Fruit fly (Drosophila melanogaster) whole organism, prepupa: Measurements from ENCODE around the gene CG31855.
A peak's percentile ranks its signal among the peaks of the same experiment; 100 is the strongest.

Experiments
- CG10631 ChIP-seq: fragments of 200-800 bp; sonication (Bioruptor generic); optimal IDR thresholded peaks from 2 replicates; lab custom pipeline; 2016; ENCODE audit warnings: missing biosample characterization, missing genetic modification characterization
- CG10669 ChIP-seq: fragments of 200-800 bp; sonication (Bioruptor generic); optimal IDR thresholded peaks from 3 replicates; lab custom pipeline; 2018; ENCODE audit warnings: missing biosample characterization, mild to moderate bottlenecking, missing genetic modification characterization, moderate library complexity
- CG11294 ChIP-seq: fragments of 200-800 bp; sonication (Bioruptor generic); IDR thresholded peaks from 2 replicates; pipeline ENCODE4 v1.3.6; 2022; ENCODE audit warnings: missing biosample characterization, missing genetic modification characterization
- CG11762 ChIP-seq: fragments of 200-800 bp; sonication (Bioruptor generic); optimal IDR thresholded peaks from 3 replicates; lab custom pipeline; 2016; ENCODE audit warnings: missing biosample characterization, missing genetic modification characterization; ENCODE audit not compliant: insufficient read depth
- CG15336 ChIP-seq: fragments of 200-800 bp; sonication (Bioruptor generic); IDR thresholded peaks from 2 replicates; pipeline ENCODE4 v1.3.6; 2022; ENCODE audit warnings: missing biosample characterization, missing genetic modification characterization
- CG16779 ChIP-seq: fragments of 200-800 bp; sonication (Bioruptor generic); optimal IDR thresholded peaks from 3 replicates; lab custom pipeline; 2017; ENCODE audit warnings: missing biosample characterization, mild to moderate bottlenecking, missing genetic modification characterization
- CG3032 ChIP-seq: fragments of 200-800 bp; optimal IDR thresholded peaks from 2 replicates; lab custom pipeline; 2019; ENCODE audit warnings: missing biosample characterization, mild to moderate bottlenecking, missing genetic modification characterization, moderate library complexity
- CG31627 ChIP-seq: fragments of 200-800 bp; sonication (Bioruptor generic); optimal IDR thresholded peaks from 3 replicates; lab custom pipeline; 2016; ENCODE audit warnings: missing biosample characterization, missing genetic modification characterization
- CG34406 ChIP-seq: fragments of 200-800 bp; sonication (Bioruptor generic); optimal IDR thresholded peaks from 3 replicates; lab custom pipeline; 2016; ENCODE audit warnings: missing biosample characterization, missing genetic modification characterization
- CG4318 ChIP-seq: fragments of 200-800 bp; sonication (Bioruptor generic); optimal IDR thresholded peaks from 3 replicates; lab custom pipeline; 2017; ENCODE audit warnings: missing biosample characterization, mild to moderate bottlenecking, missing genetic modification characterization
- CG6276 ChIP-seq: fragments of 200-800 bp; sonication (Bioruptor generic); optimal IDR thresholded peaks from 2 replicates; lab custom pipeline; 2017; ENCODE audit warnings: missing biosample characterization, mild to moderate bottlenecking, missing genetic modification characterization
- CG6792 ChIP-seq: fragments of 200-800 bp; sonication (Bioruptor generic); optimal IDR thresholded peaks from 3 replicates; lab custom pipeline; 2016; ENCODE audit warnings: missing biosample characterization, missing genetic modification characterization
- CG6808 ChIP-seq: fragments of 200-800 bp; sonication (Bioruptor generic); optimal IDR thresholded peaks from 3 replicates; lab custom pipeline; 2017; ENCODE audit warnings: missing biosample characterization, missing genetic modification characterization, mild to moderate bottlenecking, moderate library complexity, missing genetic modification reagents
- CG7368 ChIP-seq: fragments of 200-800 bp; sonication (Bioruptor generic); optimal IDR thresholded peaks from 3 replicates; lab custom pipeline; 2016; ENCODE audit warnings: missing biosample characterization, missing genetic modification characterization
- CG8119 ChIP-seq: fragments of 200-800 bp; sonication (Bioruptor generic); IDR thresholded peaks from 3 replicates; pipeline ENCODE4 v1.3.6; 2022; ENCODE audit warnings: missing biosample characterization, missing genetic modification characterization
- CG8319 ChIP-seq: fragments of 200-800 bp; sonication (Bioruptor generic); optimal IDR thresholded peaks from 3 replicates; lab custom pipeline; 2016; ENCODE audit warnings: missing biosample characterization, missing genetic modification characterization
- CG8632 ChIP-seq: fragments of 200-800 bp; sonication (Bioruptor generic); optimal IDR thresholded peaks from 3 replicates; lab custom pipeline; 2016; ENCODE audit warnings: missing biosample characterization, missing genetic modification characterization
- Ets21C ChIP-seq: fragments of 200-800 bp; sonication (Bioruptor generic); optimal IDR thresholded peaks from 3 replicates; lab custom pipeline; 2016; ENCODE audit warnings: missing biosample characterization, missing genetic modification characterization
- Ets96B ChIP-seq: fragments of 200-800 bp; optimal IDR thresholded peaks from 2 replicates; lab custom pipeline; 2019; ENCODE audit warnings: missing biosample characterization, mild to moderate bottlenecking, missing genetic modification characterization, moderate library complexity
- Hr38 ChIP-seq: sonication (Bioruptor generic); optimal IDR thresholded peaks from 2 replicates; lab custom pipeline; 2016; ENCODE audit warnings: missing biosample characterization, missing genetic modification characterization
- Hr39 ChIP-seq: fragments of 200-800 bp; sonication (Bioruptor generic); optimal IDR thresholded peaks from 2 replicates; lab custom pipeline; 2016; ENCODE audit warnings: missing biosample characterization, missing genetic modification characterization
- Hr4 ChIP-seq: fragments of 200-800 bp; sonication (Bioruptor generic); optimal IDR thresholded peaks from 3 replicates; lab custom pipeline; 2016; ENCODE audit warnings: missing biosample characterization, missing genetic modification characterization
- Lpt ChIP-seq: fragments of 200-800 bp; sonication (Bioruptor generic); optimal IDR thresholded peaks from 3 replicates; lab custom pipeline; 2016; ENCODE audit warnings: missing biosample characterization, missing genetic modification characterization
- Met ChIP-seq: fragments of 200-800 bp; sonication (Bioruptor generic); optimal IDR thresholded peaks from 3 replicates; lab custom pipeline; 2016; ENCODE audit warnings: missing biosample characterization, missing genetic modification characterization
- Sox14 ChIP-seq: fragments of 200-800 bp; sonication (Bioruptor generic); optimal IDR thresholded peaks from 3 replicates; lab custom pipeline; 2016; ENCODE audit warnings: missing biosample characterization, missing genetic modification characterization
- Sox15 ChIP-seq: fragments of 200-800 bp; sonication (Bioruptor generic); optimal IDR thresholded peaks from 3 replicates; lab custom pipeline; 2016; ENCODE audit warnings: missing biosample characterization, missing genetic modification characterization
- achi ChIP-seq: fragments of 200-800 bp; sonication (Bioruptor generic); optimal IDR thresholded peaks from 3 replicates; lab custom pipeline; 2016; ENCODE audit warnings: missing biosample characterization, missing genetic modification characterization
- dac ChIP-seq: fragments of 200-800 bp; sonication (Bioruptor generic); optimal IDR thresholded peaks from 2 replicates; lab custom pipeline; 2017; ENCODE audit warnings: missing biosample characterization, mild to moderate bottlenecking, missing genetic modification characterization
- dsx ChIP-seq: fragments of 200-800 bp; optimal IDR thresholded peaks from 3 replicates; lab custom pipeline; 2019; ENCODE audit warnings: missing biosample characterization, mild to moderate bottlenecking, missing genetic modification characterization, moderate library complexity; ENCODE audit not compliant: poor library complexity, severe bottlenecking
- eg ChIP-seq: fragments of 200-800 bp; sonication (Bioruptor generic); IDR thresholded peaks from 3 replicates; pipeline ENCODE4 v1.3.6; 2022; ENCODE audit warnings: missing biosample characterization, missing genetic modification characterization
- fd59A ChIP-seq: fragments of 200-800 bp; sonication (Bioruptor generic); optimal IDR thresholded peaks from 2 replicates; lab custom pipeline; 2017; ENCODE audit warnings: missing biosample characterization, mild to moderate bottlenecking, missing genetic modification characterization, missing genetic modification reagents
- fkh ChIP-seq: fragments of 200-800 bp; sonication (Bioruptor generic); optimal IDR thresholded peaks from 3 replicates; lab custom pipeline; 2017; ENCODE audit warnings: missing biosample characterization, mild to moderate bottlenecking, missing genetic modification characterization, moderate library complexity
- lz ChIP-seq: fragments of 200-800 bp; sonication (Bioruptor generic); optimal IDR thresholded peaks from 3 replicates; lab custom pipeline; 2016; ENCODE audit warnings: missing biosample characterization, missing genetic modification characterization
- pdm3 ChIP-seq: fragments of 200-800 bp; sonication (Bioruptor generic); optimal IDR thresholded peaks from 3 replicates; lab custom pipeline; 2016; ENCODE audit warnings: missing biosample characterization, missing genetic modification characterization
- salr ChIP-seq, 2 experiments: fragments of 200-800 bp; sonication (Bioruptor generic); optimal IDR thresholded peaks; 3 replicates each; lab custom pipeline; 2016 to 2018; ENCODE audit warnings: missing biosample characterization in 2 of 2, missing genetic modification characterization in 2 of 2, mild to moderate bottlenecking in 1 of 2
- svp ChIP-seq: fragments of 200-800 bp; sonication (Bioruptor generic); peaks from one replicate; lab custom pipeline; 2016; ENCODE audit warnings: missing biosample characterization, missing genetic modification characterization
- topi ChIP-seq: fragments of 200-800 bp; sonication (Bioruptor generic); optimal IDR thresholded peaks from 3 replicates; lab custom pipeline; 2016; ENCODE audit warnings: missing biosample characterization, missing genetic modification characterization

Gene CG31855

DNA sequence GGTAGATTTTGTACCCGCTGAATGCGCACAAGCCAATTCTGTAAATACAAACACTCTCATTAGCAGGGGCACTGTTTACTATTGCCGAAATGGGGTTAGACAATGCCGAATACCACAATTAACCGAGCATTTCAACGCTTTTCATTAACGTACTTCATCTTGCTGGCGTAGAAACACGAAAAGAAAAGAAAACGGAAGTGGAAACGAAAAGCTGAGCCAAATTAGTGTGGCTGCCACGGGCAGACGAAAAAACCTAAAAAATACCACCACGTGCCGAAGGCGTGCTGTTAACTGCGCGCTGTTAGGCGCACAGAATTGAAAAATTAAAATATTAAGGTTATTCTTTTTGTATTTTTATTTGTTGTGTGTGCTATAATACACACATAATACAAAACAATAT is 25.9 kb downstream of the CG31855 start, which contains the start of gene RpL24 (continued):
- TF ChIP-seq Sox15 (GFP tag; lab: Kevin White, UChicago), result peak; percentile 1
- TF ChIP-seq CG10631, result no peak
- TF ChIP-seq achi (GFP tag; lab: Kevin White, UChicago), result peak; percentile 83
- TF ChIP-seq Ets96B (tag; lab: Kevin White, UChicago), result peak; percentile 56
- peak; percentile 73 for TF ChIP-seq CG8319 (GFP tag; lab: Kevin White, UChicago)
- no peak for TF ChIP-seq CG15336 (GFP tag; lab: Robert Waterston, UW)
- peak; percentile 76 for TF ChIP-seq CG11762 (GFP tag; lab: Kevin White, UChicago)
- TF ChIP-seq fd59A (GFP tag; lab: Kevin White, UChicago), result peak; percentile 61
- TF ChIP-seq CG34406 (GFP tag; lab: Kevin White, UChicago), result peak; percentile 86
- peak; percentile 72 for TF ChIP-seq Sox14 (GFP tag; lab: Kevin White, UChicago)
- no peak for TF ChIP-seq Hr38 (GFP tag; lab: Kevin White, UChicago)
- peak; percentile 58 for TF ChIP-seq CG6276 (GFP tag; lab: Kevin White, UChicago)
- peak; percentile 79 for TF ChIP-seq CG31627 (GFP tag; lab: Kevin White, UChicago)
- peak; percentile 65 for TF ChIP-seq CG3032 (tag; lab: Kevin White, UChicago)
- TF ChIP-seq Hr39 (GFP tag; lab: Kevin White, UChicago), result peak; percentile 73
- TF ChIP-seq lz (GFP tag; lab: Kevin White, UChicago), result peak; percentile 90
- TF ChIP-seq CG7368 (GFP tag; lab: Kevin White, UChicago), result peak; percentile 91
- peak; percentile 78 for TF ChIP-seq CG6792 (GFP tag; lab: Kevin White, UChicago)
- TF ChIP-seq dac (GFP tag; lab: Kevin White, UChicago), result peak; percentile 75
- peak; percentile 18; the same call in 1 of the 2 replicates for TF ChIP-seq CG11294 (GFP tag; lab: Robert Waterston, UW)
- TF ChIP-seq, all 60 proteins: peak for 50

DNA sequence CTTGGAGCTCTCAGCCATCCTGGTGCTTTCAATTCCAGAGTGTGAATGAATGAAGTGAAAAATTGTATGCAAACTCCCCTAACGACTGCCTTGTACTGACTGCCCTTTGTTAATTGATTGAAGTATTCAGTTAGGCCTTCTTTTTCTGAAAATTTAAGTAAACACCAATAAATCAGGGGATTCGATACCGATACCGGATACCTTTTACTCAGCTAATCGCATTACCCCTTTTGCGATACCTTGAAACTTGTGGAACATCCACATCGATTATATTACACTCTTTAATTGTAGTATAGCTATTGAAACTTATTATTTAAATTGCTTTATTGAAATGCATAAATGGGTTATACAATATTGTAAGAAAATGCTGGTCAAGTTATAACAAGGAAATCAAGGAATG is 27.1 kb downstream of the CG31855 start, which contains the start of gene CG16957:
TSS of gene CG16957 (minus strand) at position 101 of the 400 bp plus-strand sequence.
- TF ChIP-seq topi (GFP tag; lab: Kevin White, UChicago), result no peak
- no peak for TF ChIP-seq CG31627 (GFP tag; lab: Kevin White, UChicago)
- TF ChIP-seq CG4318 (GFP tag; lab: Kevin White, UChicago), result no peak
- no peak for TF ChIP-seq Lpt (GFP tag; lab: Kevin White, UChicago)
- TF ChIP-seq Met (GFP tag; lab: Kevin White, UChicago), result no peak
- TF ChIP-seq Hr38 (GFP tag; lab: Kevin White, UChicago), result no peak
- no peak for TF ChIP-seq CG6276 (GFP tag; lab: Kevin White, UChicago)
- no peak for TF ChIP-seq CG8632 (GFP tag; lab: Kevin White, UChicago)
- no peak for TF ChIP-seq Ets96B (tag; lab: Kevin White, UChicago)
- TF ChIP-seq fkh (GFP tag; lab: Kevin White, UChicago), result no peak
- no peak for TF ChIP-seq dsx
- TF ChIP-seq eg (GFP tag; lab: Robert Waterston, UW), result no peak
- TF ChIP-seq Hr4, result no peak
- no peak for TF ChIP-seq dac (GFP tag; lab: Kevin White, UChicago)
- no peak for TF ChIP-seq pdm3
- no peak for TF ChIP-seq CG10669

- TF ChIP-seq CG8119 (no peak), Ets96B (tag; lab: Kevin White, UChicago) (no peak), svp (no peak), lz (GFP tag; lab: Kevin White, UChicago) (no peak), salr (GFP tag; optimal IDR thresholded peaks at IDR 0.05; lab: Kevin White, UChicago) (no peak), Ets21C (GFP tag; lab: Kevin White, UChicago) (no peak), CG11762 (GFP tag; lab: Kevin White, UChicago) (no peak), CG6808 (GFP tag; lab: Kevin White, UChicago) (no peak), CG34406 (GFP tag; lab: Kevin White, UChicago) (no peak), Hr39 (GFP tag; lab: Kevin White, UChicago) (no peak), Met (GFP tag; lab: Kevin White, UChicago) (no peak), CG16779 (tag; lab: Kevin White, UChicago) (no peak), CG8632 (GFP tag; lab: Kevin White, UChicago) (no peak)
- TF ChIP-seq, all 60 proteins: peak for 0
Observed at dm6 chr2L:13397393-13397792, 28.4 kb downstream of the CG31855 start.
